Fruit fly (Drosophila melanogaster) whole organism, embryonic: ENCODE results near the gene CG13250.

Experiments
- CG10366 ChIP-seq: fragments of 200-800 bp; sonication (Bioruptor generic); IDR thresholded peaks from 2 replicates; pipeline ENCODE4 v1.3.6; 2022; ENCODE audit warnings: missing biosample characterization, missing genetic modification characterization
- fru ChIP-seq: fragments of >200 bp; optimal IDR thresholded peaks from 2 replicates; lab custom pipeline; 2017
- tio ChIP-seq: fragments of 200-800 bp; sonication (Bioruptor generic); optimal IDR thresholded peaks from 2 replicates; lab custom pipeline; 2017; ENCODE audit warnings: missing biosample characterization, missing genetic modification characterization, inconsistent platforms

- TF ChIP-seq CG10366 (GFP tag; lab: Robert Waterston, UW) (no peak), tio (GFP tag; lab: Kevin White, UChicago) (no peak), fru (no peak)
These were observed 7.8 kb upstream of the CG13250 start for dm6 chr3L:20525743-20526142.
